Worm (Caenorhabditis elegans) whole organism, young adult: Measurements from ENCODE around the gene avr-15.
A peak's percentile ranks its signal among the peaks of the same experiment; 100 is the strongest.

Experiments used
- B0035.1 ChIP-seq: sonication (generic microtip); optimal IDR thresholded peaks from 2 replicates; lab custom pipeline; 2016; ENCODE audit warnings: missing genetic modification characterization, mild to moderate bottlenecking, missing compliant biosample characterization, missing genotype, missing genetic modification reagents
- B0336.3 ChIP-seq: fragments of 200-800 bp; sonication (Bioruptor generic); IDR thresholded peaks from 2 replicates; pipeline ENCODE4 v1.3.6; 2022; ENCODE audit warnings: missing genetic modification characterization, missing compliant biosample characterization
- C06A6.2 ChIP-seq: fragments of 200-800 bp; sonication (Bioruptor generic); conservative IDR thresholded peaks from 2 replicates; pipeline ENCODE4 v1.3.6; 2022; ENCODE audit warnings: missing genetic modification characterization, missing compliant biosample characterization
- F22D6.2 ChIP-seq: sonication (generic microtip); optimal IDR thresholded peaks from 2 replicates; lab custom pipeline; 2016; ENCODE audit warnings: mild to moderate bottlenecking, missing genetic modification characterization, missing compliant biosample characterization
- F39B2.1 ChIP-seq: fragments of 200-800 bp; sonication (Bioruptor generic); IDR thresholded peaks from 2 replicates; pipeline ENCODE4 v1.3.6; 2022; ENCODE audit warnings: missing genetic modification reagents, missing genetic modification characterization, missing compliant biosample characterization
- F55B11.4 ChIP-seq: sonication (generic microtip); optimal IDR thresholded peaks from 2 replicates; lab custom pipeline; 2016; ENCODE audit warnings: missing compliant biosample characterization, missing genetic modification characterization, borderline replicate concordance; ENCODE audit not compliant: insufficient read depth
- K11D2.4 ChIP-seq: fragments of 200-800 bp; sonication (Bioruptor generic); IDR thresholded peaks from 2 replicates; pipeline ENCODE4 v1.3.6; 2022; ENCODE audit warnings: missing genetic modification reagents, missing genetic modification characterization, missing compliant biosample characterization
- Y56A3A.18 ChIP-seq: fragments of 200-800 bp; sonication (Bioruptor generic); IDR thresholded peaks from 2 replicates; pipeline ENCODE4 v1.3.6; 2022; ENCODE audit warnings: missing genetic modification reagents, missing genetic modification characterization, missing compliant biosample characterization
- Y67H2A.10 ChIP-seq: fragments of 200-800 bp; sonication (Bioruptor generic); conservative IDR thresholded peaks from 2 replicates; pipeline ENCODE4 v1.3.6; 2022; ENCODE audit warnings: missing genetic modification reagents, missing genetic modification characterization, missing compliant biosample characterization
- Y79H2A.3 ChIP-seq: fragments of 200-800 bp; sonication (Bioruptor generic); conservative IDR thresholded peaks from 2 replicates; pipeline ENCODE4 v1.3.6; 2022; ENCODE audit warnings: missing genetic modification reagents, missing genetic modification characterization, missing compliant biosample characterization
- akir-1 ChIP-seq: fragments of 200-800 bp; sonication (Bioruptor generic); optimal IDR thresholded peaks from 2 replicates; lab custom pipeline; 2018; ENCODE audit warnings: mild to moderate bottlenecking, missing genetic modification characterization, moderate library complexity, missing compliant biosample characterization
- aptf-3 ChIP-seq: fragments of 200-800 bp; sonication (Bioruptor generic); IDR thresholded peaks from 2 replicates; pipeline ENCODE4 v1.3.6; 2022; ENCODE audit warnings: missing genetic modification characterization, missing compliant biosample characterization
- atf-7 ChIP-seq: sonication (generic microtip); optimal IDR thresholded peaks from 2 replicates; lab custom pipeline; 2017; ENCODE audit warnings: mild to moderate bottlenecking, missing genetic modification characterization, missing compliant biosample characterization
- attf-3 ChIP-seq: fragments of 200-800 bp; sonication (Bioruptor generic); conservative IDR thresholded peaks from 2 replicates; pipeline ENCODE4 v1.3.6; 2022; ENCODE audit warnings: missing genetic modification reagents, missing genetic modification characterization, missing compliant biosample characterization
- attf-5 ChIP-seq: fragments of 200-800 bp; sonication (Bioruptor generic); optimal IDR thresholded peaks from 2 replicates; lab custom pipeline; 2018; ENCODE audit warnings: mild to moderate bottlenecking, missing genetic modification characterization, missing compliant biosample characterization
- bed-1 ChIP-seq: fragments of 200-800 bp; sonication (Bioruptor generic); IDR thresholded peaks from 2 replicates; pipeline ENCODE4 v1.3.6; 2022; ENCODE audit warnings: missing genetic modification reagents, missing genetic modification characterization, missing compliant biosample characterization
- bed-2 ChIP-seq: fragments of 200-800 bp; sonication (Bioruptor generic); IDR thresholded peaks from 2 replicates; pipeline ENCODE4 v1.3.6; 2022; ENCODE audit warnings: missing genetic modification reagents, missing genetic modification characterization, missing compliant biosample characterization
- ceh-100 ChIP-seq: fragments of 200-800 bp; sonication (Bioruptor generic); IDR thresholded peaks from 2 replicates; pipeline ENCODE4 v1.3.6; 2022; ENCODE audit warnings: missing genetic modification reagents, missing genetic modification characterization, missing compliant biosample characterization
- ceh-27 ChIP-seq: fragments of 200-800 bp; sonication (Bioruptor generic); optimal IDR thresholded peaks from 2 replicates; lab custom pipeline; 2018; ENCODE audit warnings: mild to moderate bottlenecking, missing genetic modification characterization, moderate library complexity, missing compliant biosample characterization
- ceh-40 ChIP-seq: fragments of 200-800 bp; sonication (Bioruptor generic); IDR thresholded peaks from 2 replicates; pipeline ENCODE4 v1.3.6; 2022; ENCODE audit warnings: missing genetic modification characterization, missing compliant biosample characterization
- ceh-79 ChIP-seq: sonication (generic microtip); optimal IDR thresholded peaks from 2 replicates; lab custom pipeline; 2017; ENCODE audit warnings: mild to moderate bottlenecking, missing genetic modification characterization, missing compliant biosample characterization
- die-1 ChIP-seq: sonication (generic microtip); optimal IDR thresholded peaks from 2 replicates; lab custom pipeline; 2016; ENCODE audit warnings: missing genotype, mild to moderate bottlenecking, missing genetic modification characterization, missing compliant biosample characterization
- dox-1 ChIP-seq: fragments of 200-800 bp; sonication (Bioruptor generic); IDR thresholded peaks from 2 replicates; pipeline ENCODE4 v1.3.6; 2022; ENCODE audit warnings: missing genetic modification reagents, missing genetic modification characterization, missing compliant biosample characterization
- hlh-12 ChIP-seq: sonication (generic microtip); optimal IDR thresholded peaks from 2 replicates; lab custom pipeline; 2016; ENCODE audit warnings: missing genetic modification characterization, missing compliant biosample characterization
- hrde-1 ChIP-seq: sonication (generic microtip); optimal IDR thresholded peaks from 2 replicates; lab custom pipeline; 2016; ENCODE audit warnings: missing genetic modification characterization, mild to moderate bottlenecking, missing compliant biosample characterization, moderate library complexity, missing genotype, missing genetic modification reagents, borderline replicate concordance
- lin-54 ChIP-seq: fragments of 200-800 bp; sonication (Bioruptor generic); optimal IDR thresholded peaks from 2 replicates; lab custom pipeline; 2018; ENCODE audit warnings: mild to moderate bottlenecking, missing genetic modification characterization, missing compliant biosample characterization
- madf-3 ChIP-seq: fragments of 200-800 bp; sonication (Bioruptor generic); IDR thresholded peaks from 2 replicates; pipeline ENCODE4 v1.3.6; 2022; ENCODE audit warnings: missing genetic modification reagents, missing genetic modification characterization, missing compliant biosample characterization
- madf-6 ChIP-seq: fragments of 200-800 bp; sonication (Bioruptor generic); IDR thresholded peaks from 2 replicates; pipeline ENCODE4 v1.3.6; 2022; ENCODE audit warnings: missing genetic modification reagents, missing genetic modification characterization, missing compliant biosample characterization
- mel-28 ChIP-seq: sonication (generic microtip); optimal IDR thresholded peaks from 2 replicates; lab custom pipeline; 2016; ENCODE audit warnings: borderline replicate concordance, mild to moderate bottlenecking, missing genetic modification characterization, missing compliant biosample characterization
- nfya-1 ChIP-seq: sonication (generic microtip); optimal IDR thresholded peaks from 2 replicates; lab custom pipeline; 2017; ENCODE audit warnings: antibody characterized with exemption, missing compliant biosample characterization, missing genetic modification characterization, borderline replicate concordance; ENCODE audit not compliant: insufficient read depth
- nfyb-1 ChIP-seq: fragments of 200-800 bp; sonication (Bioruptor generic); IDR thresholded peaks from 2 replicates; pipeline ENCODE4 v1.3.6; 2022; ENCODE audit warnings: missing genetic modification reagents, missing genetic modification characterization, missing compliant biosample characterization
- nhr-120 ChIP-seq: fragments of 200-800 bp; sonication (Bioruptor generic); IDR thresholded peaks from 2 replicates; pipeline ENCODE4 v1.3.6; 2022; ENCODE audit warnings: missing genetic modification characterization, missing compliant biosample characterization
- nhr-179 ChIP-seq: sonication (generic microtip); optimal IDR thresholded peaks from 2 replicates; lab custom pipeline; 2016; ENCODE audit warnings: mild to moderate bottlenecking, missing genetic modification characterization, missing compliant biosample characterization
- nhr-80 ChIP-seq: sonication (generic microtip); optimal IDR thresholded peaks from 2 replicates; lab custom pipeline; 2016; ENCODE audit warnings: missing genetic modification characterization, missing compliant biosample characterization
- nhr-90 ChIP-seq: sonication (generic microtip); optimal IDR thresholded peaks from 2 replicates; lab custom pipeline; 2016; ENCODE audit warnings: missing genotype, mild to moderate bottlenecking, missing genetic modification characterization, missing compliant biosample characterization
- rcor-1 ChIP-seq: fragments of 200-800 bp; sonication (Bioruptor generic); IDR thresholded peaks from 2 replicates; pipeline ENCODE4 v1.3.6; 2022; ENCODE audit warnings: missing genetic modification reagents, missing genetic modification characterization, missing compliant biosample characterization
- snpc-1.3 ChIP-seq: sonication (generic microtip); optimal IDR thresholded peaks from 2 replicates; lab custom pipeline; 2017; ENCODE audit warnings: missing genetic modification characterization, mild to moderate bottlenecking, missing compliant biosample characterization, antibody characterized with exemption, moderate library complexity, missing genotype, missing genetic modification reagents; ENCODE audit not compliant: insufficient read depth
- snpc-3.4 ChIP-seq: sonication (generic microtip); optimal IDR thresholded peaks from 2 replicates; lab custom pipeline; 2017; ENCODE audit warnings: missing genetic modification characterization, mild to moderate bottlenecking, missing compliant biosample characterization, antibody characterized with exemption, moderate library complexity, missing genotype, missing genetic modification reagents
- tbp1 ChIP-seq: fragments of 200-800 bp; sonication (Bioruptor generic); optimal IDR thresholded peaks from 2 replicates; lab custom pipeline; 2018; ENCODE audit warnings: mild to moderate bottlenecking, missing genetic modification characterization, missing compliant biosample characterization
- xnd-1 ChIP-seq: sonication (generic microtip); optimal IDR thresholded peaks from 2 replicates; lab custom pipeline; 2016; ENCODE audit warnings: missing genotype, missing genetic modification reagents, missing genetic modification characterization, missing compliant biosample characterization
- zim-3 ChIP-seq: sonication (generic microtip); optimal IDR thresholded peaks from 2 replicates; lab custom pipeline; 2017; ENCODE audit warnings: mild to moderate bottlenecking, missing genetic modification characterization, moderate library complexity, missing compliant biosample characterization
- ztf-18 ChIP-seq: sonication (generic microtip); optimal IDR thresholded peaks from 2 replicates; lab custom pipeline; 2016; ENCODE audit warnings: missing genotype, mild to moderate bottlenecking, missing genetic modification characterization, missing compliant biosample characterization
- ztf-28 ChIP-seq: fragments of 200-800 bp; sonication (Bioruptor generic); IDR thresholded peaks from 2 replicates; pipeline ENCODE4 v1.3.6; 2022; ENCODE audit warnings: missing genetic modification reagents, missing genetic modification characterization, missing compliant biosample characterization
- ztf-3 ChIP-seq: fragments of 200-800 bp; sonication (Bioruptor generic); optimal IDR thresholded peaks from 2 replicates; lab custom pipeline; 2018; ENCODE audit warnings: mild to moderate bottlenecking, missing genetic modification characterization, missing compliant biosample characterization

Gene avr-15

ce11 chrV:13473467-13473866, 38.1 kb downstream of the avr-15 start, which contains the start of gene T10G3.1:
Gene T10G3.1 (minus strand): TSS chrV:13473679.
- TF ChIP-seq akir-1 (GFP tag; lab: Kevin White, UChicago) (no peak), F22D6.2 (tag; lab: Kevin White, UChicago) (no peak), K11D2.4 (GFP tag; lab: Robert Waterston, UW) (no peak), Y79H2A.3 (GFP tag; lab: Robert Waterston, UW) (no peak), hlh-12 (no peak), nhr-120 (GFP tag; lab: Robert Waterston, UW) (no peak), mel-28 (tag; lab: Kevin White, UChicago) (no peak), madf-3 (GFP tag; lab: Robert Waterston, UW) (no peak), hrde-1 (tag; lab: Kevin White, UChicago) (no peak), ceh-40 (GFP tag; lab: Robert Waterston, UW) (no peak), B0035.1 (tag; lab: Kevin White, UChicago) (no peak)
- TF ChIP-seq, all 124 proteins: peak for 0

- TF ChIP-seq nhr-179 (tag; lab: Kevin White, UChicago), result no peak
- no peak for TF ChIP-seq snpc-1.3 (tag; lab: Kevin White, UChicago)
- TF ChIP-seq attf-3 (GFP tag; lab: Robert Waterston, UW), result no peak
- TF ChIP-seq B0035.1 (tag; lab: Kevin White, UChicago), result no peak
- no peak for TF ChIP-seq xnd-1
- no peak for TF ChIP-seq dox-1 (GFP tag; lab: Robert Waterston, UW)
- TF ChIP-seq C06A6.2 (GFP tag; lab: Robert Waterston, UW), result no peak
- no peak for TF ChIP-seq ceh-27
- no peak for TF ChIP-seq tbp1 (GFP tag; lab: Kevin White, UChicago)
- TF ChIP-seq aptf-3, result no peak
- TF ChIP-seq snpc-3.4 (tag; lab: Kevin White, UChicago), result no peak
- TF ChIP-seq Y56A3A.18 (GFP tag; lab: Robert Waterston, UW), result no peak
- TF ChIP-seq nhr-90 (tag; lab: Kevin White, UChicago), result no peak
- TF ChIP-seq die-1, result no peak
- TF ChIP-seq lin-54, result no peak
- TF ChIP-seq ztf-28 (GFP tag; lab: Robert Waterston, UW), result no peak
- TF ChIP-seq nhr-80 (tag; lab: Kevin White, UChicago), result no peak
- no peak for TF ChIP-seq attf-5 (GFP tag; lab: Kevin White, UChicago)
- no peak for TF ChIP-seq madf-6
Observed at ce11 chrV:13472062-13472461, 39.5 kb downstream of the avr-15 start.

- TF ChIP-seq B0336.3 (GFP tag; lab: Robert Waterston, UW) (peak; percentile 57; the same call in 1 of the 2 replicates), bed-2 (GFP tag; lab: Robert Waterston, UW) (peak; percentile 91; the same call in 1 of the 2 replicates), ztf-3 (GFP tag; lab: Kevin White, UChicago) (no peak), F39B2.1 (GFP tag; lab: Robert Waterston, UW) (0 out of 2 replicates have a peak, but pooled peaks have one; percentile 45), F55B11.4 (tag; lab: Kevin White, UChicago) (no peak), hrde-1 (tag; lab: Kevin White, UChicago) (peak; percentile 76), dox-1 (GFP tag; lab: Robert Waterston, UW) (peak; percentile 88; the same call in 1 of the 2 replicates), ztf-18 (tag; lab: Kevin White, UChicago) (peak; percentile 12), madf-6 (peak; percentile 79), nfya-1 (tag; lab: Kevin White, UChicago) (no peak), akir-1 (GFP tag; lab: Kevin White, UChicago) (peak; percentile 91), Y56A3A.18 (GFP tag; lab: Robert Waterston, UW) (0 out of 2 replicates have a peak, but pooled peaks have one; percentile 57), Y67H2A.10 (0 out of 2 replicates have a peak, but pooled peaks have one; percentile 45), nfyb-1 (peak; percentile 81), bed-1 (GFP tag; lab: Robert Waterston, UW) (0 out of 2 replicates have a peak, but pooled peaks have one; percentile 37), lin-54 (peak; percentile 65), ceh-100 (peak; percentile 79), rcor-1 (GFP tag; lab: Robert Waterston, UW) (peak; percentile 73), zim-3 (tag; lab: Kevin White, UChicago) (peak; percentile 90), atf-7 (tag; lab: Kevin White, UChicago) (peak; percentile 44), ceh-79 (peak; percentile 49)
Observed at ce11 chrV:13468190-13468765, 43.2 kb downstream of the avr-15 start, which contains the start of the genes F25H9.6 and F25H9.7. Gene F25H9.6 (minus strand): TSS chrV:13468361. Gene F25H9.7 (plus strand): TSS chrV:13468376.
